Fruit fly (Drosophila melanogaster) S2 (cell line): ENCODE measurements around the gene AstA-R1.

Source experiments
- CG8478 ChIP-seq: fragments of >200 bp; optimal IDR thresholded peaks from 2 replicates; lab custom pipeline; 2018
- CTCF ChIP-seq, 2 experiments: fragments of >200 bp; optimal IDR thresholded peaks; 2 replicates each; lab custom pipeline; 2018

- no peak for TF ChIP-seq CG8478 (lab: Kevin White, UChicago)
- no peak for TF ChIP-seq CTCF (optimal IDR thresholded peaks at IDR 0.05; lab: Kevin White, UChicago)
Measured at dm6 chrX:3693989-3694769, 119.8 kb downstream of the AstA-R1 start.
